Worm (Caenorhabditis elegans): ENCODE results near the gene eif-1.A.

- TF ChIP-seq zag-1 (tag; optimal IDR thresholded peaks at IDR 0.05) (no peak), elt-2 (tag; optimal IDR thresholded peaks at IDR 0.05) (no peak), snpc-4 (tag; optimal IDR thresholded peaks at IDR 0.05) (no peak), sea-2 (GFP tag; optimal IDR thresholded peaks at IDR 0.05) (no peak), nhr-25 (tag; optimal IDR thresholded peaks at IDR 0.05) (no peak), nhr-11 (tag; optimal IDR thresholded peaks at IDR 0.05) (no peak), nhr-12 (tag; optimal IDR thresholded peaks at IDR 0.05) (no peak), ZK546.5 (tag; optimal IDR thresholded peaks at IDR 0.05) (no peak), hmg-11 (tag; optimal IDR thresholded peaks at IDR 0.05) (no peak), ceh-16 (tag; optimal IDR thresholded peaks at IDR 0.05) (no peak), fos-1 (tag; optimal IDR thresholded peaks at IDR 0.05) (no peak), pha-4 (tag; optimal IDR thresholded peaks at IDR 0.05) (no peak)
These were observed 16.5 kb downstream of the eif-1.A start, which contains the start of gene mpz-4 for ce11 chrIV:4827219-4827618.
